Worm (Caenorhabditis elegans) whole organism, L3 larva: ENCODE measurements around the gene abts-4.

Source experiments
- aly-2 ChIP-seq: fragments of 150-350 bp; optimal IDR thresholded peaks from 2 replicates; lab custom pipeline; 2014; ENCODE audit warnings: missing biosample characterization, missing genetic modification characterization
- ama-1 ChIP-seq: fragments of 150-350 bp; optimal IDR thresholded peaks from 2 replicates; lab custom pipeline; 2018
- ceh-16 ChIP-seq: sonication (generic microtip); optimal IDR thresholded peaks from 2 replicates; lab custom pipeline; 2017; ENCODE audit warnings: missing biosample characterization, missing genetic modification characterization
- ceh-28 ChIP-seq: fragments of 150-350 bp; optimal IDR thresholded peaks from 2 replicates; lab custom pipeline; 2014; ENCODE audit warnings: missing biosample characterization, missing genetic modification reagents, missing genetic modification characterization
- ceh-82 ChIP-seq: fragments of 150-350 bp; optimal IDR thresholded peaks from 2 replicates; lab custom pipeline; 2014; ENCODE audit warnings: missing biosample characterization, missing genetic modification characterization
- daf-12 ChIP-seq: fragments of 150-350 bp; optimal IDR thresholded peaks from 2 replicates; lab custom pipeline; 2014; ENCODE audit warnings: missing biosample characterization, missing genetic modification reagents, missing genetic modification characterization
- egl-5 ChIP-seq: fragments of 150-350 bp; optimal IDR thresholded peaks from 2 replicates; lab custom pipeline; 2017; ENCODE audit warnings: missing biosample characterization, missing genetic modification reagents, missing genetic modification characterization, inconsistent platforms
- elt-1 ChIP-seq: fragments of 150-350 bp; optimal IDR thresholded peaks from 2 replicates; lab custom pipeline; 2014; ENCODE audit warnings: missing biosample characterization, missing genetic modification characterization
- elt-2 ChIP-seq: sonication (generic microtip); optimal IDR thresholded peaks from 2 replicates; lab custom pipeline; 2016; ENCODE audit warnings: missing genetic modification reagents, mild to moderate bottlenecking, missing genetic modification characterization, missing compliant biosample characterization
- elt-3 ChIP-seq, 3 experiments: fragments of 150-350 bp in 1 of 3; sonication (generic microtip) in 2 of 3; optimal IDR thresholded peaks; 2 replicates in 2 of 3; 4 replicates in 1 of 3; lab custom pipeline; 2014 to 2017; ENCODE audit warnings: missing biosample characterization in 3 of 3, missing genetic modification characterization in 3 of 3
- eor-1 ChIP-seq, 2 experiments: fragments of 150-350 bp; optimal IDR thresholded peaks; 2 replicates each; lab custom pipeline; 2014 to 2018; ENCODE audit warnings: missing biosample characterization in 2 of 2, missing genetic modification characterization in 2 of 2
- fkh-10 ChIP-seq: sonication (generic microtip); optimal IDR thresholded peaks from 2 replicates; lab custom pipeline; 2017; ENCODE audit warnings: missing biosample characterization, missing genetic modification reagents, missing genetic modification characterization
- fkh-2 ChIP-seq: fragments of 150-350 bp; optimal IDR thresholded peaks from 2 replicates; lab custom pipeline; 2014; ENCODE audit warnings: missing biosample characterization, missing genetic modification reagents, missing genetic modification characterization
- jun-1 ChIP-seq: fragments of 150-350 bp; optimal IDR thresholded peaks from 2 replicates; lab custom pipeline; 2014; ENCODE audit warnings: missing biosample characterization, missing genetic modification reagents, missing genetic modification characterization
- lin-39 ChIP-seq: fragments of 150-350 bp; optimal IDR thresholded peaks from 2 replicates; lab custom pipeline; 2018; ENCODE audit warnings: missing biosample characterization, missing genetic modification reagents, missing genetic modification characterization
- lsy-12 ChIP-seq: sonication (generic microtip); optimal IDR thresholded peaks from 2 replicates; lab custom pipeline; 2016; ENCODE audit warnings: mild to moderate bottlenecking, missing genetic modification characterization, missing compliant biosample characterization
- mdl-1 ChIP-seq: fragments of 150-350 bp; optimal IDR thresholded peaks from 2 replicates; lab custom pipeline; 2014; ENCODE audit warnings: missing biosample characterization, missing genetic modification characterization
- mml-1 ChIP-seq: fragments of 150-350 bp; sonication (generic microtip); optimal IDR thresholded peaks from 3 replicates; lab custom pipeline; 2014; ENCODE audit warnings: missing biosample characterization, missing genetic modification characterization
- nfya-1 ChIP-seq: sonication (generic microtip); optimal IDR thresholded peaks from 2 replicates; lab custom pipeline; 2017; ENCODE audit warnings: missing genetic modification characterization, mild to moderate bottlenecking, missing compliant biosample characterization, antibody characterized with exemption, moderate library complexity; ENCODE audit not compliant: insufficient read depth
- nhr-11 ChIP-seq: fragments of 150-350 bp; optimal IDR thresholded peaks from 2 replicates; lab custom pipeline; 2014; ENCODE audit warnings: missing biosample characterization, missing genetic modification characterization
- nhr-25 ChIP-seq: sonication (generic microtip); optimal IDR thresholded peaks from 2 replicates; lab custom pipeline; 2017; ENCODE audit warnings: missing biosample characterization, missing genetic modification characterization
- nhr-28 ChIP-seq: fragments of 150-350 bp; optimal IDR thresholded peaks from 2 replicates; lab custom pipeline; 2014; ENCODE audit warnings: missing biosample characterization, missing genetic modification characterization
- nhr-43 ChIP-seq: sonication (generic microtip); optimal IDR thresholded peaks from 2 replicates; lab custom pipeline; 2016; ENCODE audit warnings: mild to moderate bottlenecking, missing genetic modification characterization, missing compliant biosample characterization; ENCODE audit not compliant: poor library complexity, severe bottlenecking
- nhr-77 ChIP-seq: fragments of 150-350 bp; optimal IDR thresholded peaks from 2 replicates; lab custom pipeline; 2014; ENCODE audit warnings: missing biosample characterization, missing genetic modification characterization
- pha-4 ChIP-seq: fragments of 150-350 bp; optimal IDR thresholded peaks from 2 replicates; lab custom pipeline; 2014; ENCODE audit warnings: missing biosample characterization, missing genetic modification reagents, missing genetic modification characterization
- pqm-1 ChIP-seq: fragments of 150-350 bp; optimal IDR thresholded peaks from 2 replicates; lab custom pipeline; 2017; ENCODE audit warnings: missing biosample characterization, missing genetic modification characterization, inconsistent platforms
- sea-2 ChIP-seq: fragments of 150-350 bp; sonication (generic microtip); optimal IDR thresholded peaks from 4 replicates; lab custom pipeline; 2014; ENCODE audit warnings: missing biosample characterization, missing genetic modification reagents, missing genetic modification characterization
- snpc-4 ChIP-seq: fragments of 150-350 bp; optimal IDR thresholded peaks from 2 replicates; lab custom pipeline; 2014; ENCODE audit warnings: missing biosample characterization, missing genetic modification characterization
- tbx-2 ChIP-seq: sonication (generic microtip); optimal IDR thresholded peaks from 2 replicates; lab custom pipeline; 2016; ENCODE audit warnings: mild to moderate bottlenecking, missing genetic modification characterization, missing compliant biosample characterization
- unc-39 ChIP-seq: sonication (generic microtip); optimal IDR thresholded peaks from 4 replicates; lab custom pipeline; 2017; ENCODE audit warnings: missing biosample characterization, missing genetic modification characterization
- unc-62 ChIP-seq: fragments of 150-350 bp; sonication (generic microtip); optimal IDR thresholded peaks from 4 replicates; lab custom pipeline; 2014; ENCODE audit warnings: missing biosample characterization, missing genetic modification reagents, missing genetic modification characterization
- zag-1 ChIP-seq: fragments of 150-350 bp; optimal IDR thresholded peaks from 2 replicates; lab custom pipeline; 2014; ENCODE audit warnings: missing biosample characterization, missing genetic modification characterization
- ztf-4 ChIP-seq: fragments of 150-350 bp; optimal IDR thresholded peaks from 2 replicates; lab custom pipeline; 2014; ENCODE audit warnings: missing biosample characterization, missing genetic modification characterization

abts-4 gene

ce11 chrX:6761688-6762185 lies at the start of gene abts-4:
abts-4 (minus strand) TSS chrX:6761738.
- no peak for TF ChIP-seq nhr-77 (tag; lab: Kevin White, UChicago)
- TF ChIP-seq fkh-10 (GFP tag; lab: Kevin White, UChicago), result no peak
- TF ChIP-seq nhr-43 (tag; lab: Kevin White, UChicago), result no peak
- peak; percentile 72 for TF ChIP-seq elt-2
- TF ChIP-seq nfya-1, result no peak
- TF ChIP-seq pqm-1 (tag; lab: Kevin White, UChicago), result peak; percentile 16
- TF ChIP-seq fkh-2 (tag; lab: Kevin White, UChicago), result no peak
- TF ChIP-seq ceh-82 (tag; lab: Kevin White, UChicago), result no peak
- peak; percentile 35 for TF ChIP-seq pha-4
- no peak for TF ChIP-seq zag-1 (tag; lab: Kevin White, UChicago)

- TF ChIP-seq pha-4 (peak; percentile 76), nhr-25 (peak; percentile 49), lsy-12 (peak; percentile 50), elt-2 (peak; percentile 73), snpc-4 (tag; lab: Kevin White, UChicago) (no peak), jun-1 (tag; lab: Kevin White, UChicago) (peak; percentile 28), nhr-28 (no peak), pqm-1 (tag; lab: Kevin White, UChicago) (peak; percentile 10), unc-39 (tag; lab: Kevin White, UChicago) (no peak)
Measured at ce11 chrX:6808640-6809039, 47.1 kb upstream of the abts-4 start.

ce11 chrX:6808239-6808638 lies 46.7 kb upstream of the abts-4 start:
- TF ChIP-seq fkh-10 (GFP tag; lab: Kevin White, UChicago), result no peak
- TF ChIP-seq unc-62 (GFP tag; lab: Kevin White, UChicago), result no peak
- TF ChIP-seq elt-3 (tag; optimal IDR thresholded peaks at IDR 0.05; lab: Kevin White, UChicago), result no peak
- no peak for TF ChIP-seq daf-12 (tag; lab: Kevin White, UChicago)
- TF ChIP-seq aly-2 (tag; lab: Kevin White, UChicago), result no peak
- TF ChIP-seq jun-1 (tag; lab: Kevin White, UChicago), result no peak
- TF ChIP-seq egl-5 (tag; lab: Kevin White, UChicago), result peak; percentile 33
- TF ChIP-seq lin-39 (tag; lab: Kevin White, UChicago), result peak; percentile 38
- TF ChIP-seq tbx-2, result no peak
- no peak for TF ChIP-seq eor-1 (tag; optimal IDR thresholded peaks at IDR 0.05; lab: Kevin White, UChicago)
- TF ChIP-seq nfya-1, result peak; percentile 15

- TF ChIP-seq tbx-2 (no peak), ceh-16 (tag; lab: Kevin White, UChicago) (no peak), ceh-28 (tag; lab: Kevin White, UChicago) (peak; percentile 33), sea-2 (GFP tag; lab: Kevin White, UChicago) (no peak), mml-1 (tag; lab: Kevin White, UChicago) (peak; percentile 49), daf-12 (tag; lab: Kevin White, UChicago) (no peak), elt-3 (tag; optimal IDR thresholded peaks at IDR 0.05; lab: Kevin White, UChicago) (no peak), aly-2 (tag; lab: Kevin White, UChicago) (no peak), pqm-1 (tag; lab: Kevin White, UChicago) (peak; percentile 74), ama-1 (lab: Kevin White, UChicago) (peak; percentile 32), zag-1 (tag; lab: Kevin White, UChicago) (no peak), ztf-4 (tag; lab: Kevin White, UChicago) (no peak), nhr-25 (no peak), elt-2 (peak; percentile 68), jun-1 (tag; lab: Kevin White, UChicago) (peak; percentile 16)
- TF ChIP-seq, all 47 proteins: peak for 6
Measured at ce11 chrX:6807137-6807861, 45.8 kb upstream of the abts-4 start.

DNA sequence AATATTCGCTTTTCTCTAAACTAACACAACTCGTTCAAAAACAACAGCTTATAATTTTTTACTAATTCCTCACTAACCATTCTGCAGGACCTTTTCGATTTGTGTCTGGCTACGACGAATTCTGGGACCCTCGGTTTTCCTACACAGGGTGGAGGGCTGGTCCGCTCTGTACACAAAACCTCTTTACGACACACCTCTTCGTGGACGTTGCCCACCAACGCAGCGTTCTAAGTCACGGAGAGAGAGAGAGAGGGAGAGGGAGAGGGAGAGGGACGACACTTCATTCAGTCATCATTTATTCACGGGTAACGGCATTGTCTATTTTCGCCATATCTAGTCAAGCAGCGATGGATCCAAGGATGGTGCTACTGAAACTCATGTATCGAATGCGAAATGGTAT lies 44.9 kb upstream of the abts-4 start, which contains the start of gene atg-2:
atg-2 (plus strand) TSS at position 301 of the 400 bp plus-strand sequence.
- TF ChIP-seq snpc-4 (tag; lab: Kevin White, UChicago) (no peak), nhr-11 (tag; lab: Kevin White, UChicago) (no peak), elt-1 (tag; lab: Kevin White, UChicago) (no peak), pqm-1 (tag; lab: Kevin White, UChicago) (no peak), ama-1 (lab: Kevin White, UChicago) (no peak), ceh-28 (tag; lab: Kevin White, UChicago) (no peak), mdl-1 (no peak), nhr-28 (no peak), jun-1 (tag; lab: Kevin White, UChicago) (no peak)
